Worm (Caenorhabditis elegans) whole organism, L1 larva: ENCODE measurements around the gene srt-73.

Experiments used
- C04F5.9 ChIP-seq: sonication (generic microtip); optimal IDR thresholded peaks from 2 replicates; lab custom pipeline; 2016; ENCODE audit warnings: missing genetic modification characterization, missing compliant biosample characterization
- Y116A8C.19 ChIP-seq: sonication (generic microtip); optimal IDR thresholded peaks from 2 replicates; lab custom pipeline; 2016; ENCODE audit warnings: missing compliant biosample characterization, missing genetic modification characterization, borderline replicate concordance
- aha-1 ChIP-seq: fragments of 150-350 bp; optimal IDR thresholded peaks from 2 replicates; lab custom pipeline; 2014; ENCODE audit warnings: missing biosample characterization, missing genetic modification characterization
- alr-1 ChIP-seq: fragments of 200-800 bp; sonication (Bioruptor generic); optimal IDR thresholded peaks from 2 replicates; lab custom pipeline; 2018; ENCODE audit warnings: borderline replicate concordance, mild to moderate bottlenecking, missing genetic modification characterization, missing compliant biosample characterization
- ceh-8 ChIP-seq: fragments of 200-800 bp; sonication (Bioruptor generic); optimal IDR thresholded peaks from 2 replicates; lab custom pipeline; 2018; ENCODE audit warnings: mild to moderate bottlenecking, missing genetic modification characterization, moderate library complexity, missing compliant biosample characterization
- ces-1 ChIP-seq: fragments of 150-350 bp; optimal IDR thresholded peaks from 2 replicates; lab custom pipeline; 2014; ENCODE audit warnings: missing biosample characterization, missing genetic modification reagents, missing genetic modification characterization
- dsc-1 ChIP-seq: sonication (generic microtip); optimal IDR thresholded peaks from 2 replicates; lab custom pipeline; 2016; ENCODE audit warnings: mild to moderate bottlenecking, missing genetic modification characterization, missing compliant biosample characterization
- efl-1 ChIP-seq, 4 experiments: fragments of 150-350 bp; optimal IDR thresholded peaks in 3 of 4; peaks in 1 of 4; 1 replicate in 1 of 4; 2 replicates in 3 of 4; lab custom pipeline; 2014; ENCODE audit warnings: missing biosample characterization in 2 of 4, missing genetic modification characterization in 2 of 4, missing genetic modification reagents in 2 of 4
- efl-3 ChIP-seq: fragments of 200-800 bp; sonication (Bioruptor generic); optimal IDR thresholded peaks from 2 replicates; lab custom pipeline; 2018; ENCODE audit warnings: mild to moderate bottlenecking, missing genetic modification characterization, missing compliant biosample characterization
- egl-27 ChIP-seq, 2 experiments: fragments of 150-350 bp in 1 of 2; sonication (generic microtip); optimal IDR thresholded peaks; 3 replicates each; lab custom pipeline; 2017 to 2018; ENCODE audit warnings: missing biosample characterization in 2 of 2, missing genetic modification characterization in 2 of 2, missing genetic modification reagents in 2 of 2
- elt-2 ChIP-seq: sonication (generic microtip); optimal IDR thresholded peaks from 2 replicates; lab custom pipeline; 2016; ENCODE audit warnings: missing genetic modification characterization, mild to moderate bottlenecking, inconsistent platforms, missing compliant biosample characterization, missing genetic modification reagents
- elt-3 ChIP-seq, 6 experiments: fragments of 150-350 bp in 1 of 6; sonication (generic microtip); optimal IDR thresholded peaks; 2 replicates each; lab custom pipeline; 2017 to 2018; ENCODE audit warnings: missing biosample characterization in 6 of 6, missing genetic modification characterization in 6 of 6, inconsistent platforms in 1 of 6
- ets-5 ChIP-seq: fragments of 200-800 bp; sonication (Bioruptor generic); IDR thresholded peaks from 2 replicates; pipeline ENCODE4 v1.3.6; 2022; ENCODE audit warnings: missing genetic modification characterization, missing compliant biosample characterization
- fkh-4 ChIP-seq: sonication (generic microtip); optimal IDR thresholded peaks from 2 replicates; lab custom pipeline; 2016; ENCODE audit warnings: missing compliant biosample characterization, missing genetic modification characterization, borderline replicate concordance
- hpl-2 ChIP-seq: fragments of 150-350 bp; optimal IDR thresholded peaks from 2 replicates; lab custom pipeline; 2014; ENCODE audit warnings: missing biosample characterization, missing genetic modification reagents, missing genetic modification characterization
- lin-14 ChIP-seq: fragments of 200-800 bp; sonication (Bioruptor generic); optimal IDR thresholded peaks from 2 replicates; lab custom pipeline; 2018; ENCODE audit warnings: mild to moderate bottlenecking, missing genetic modification characterization, moderate library complexity, missing compliant biosample characterization
- lsy-2 ChIP-seq, 2 experiments: fragments of 150-350 bp; optimal IDR thresholded peaks; 2 replicates each; lab custom pipeline; 2014; ENCODE audit warnings: missing biosample characterization in 2 of 2, missing genetic modification characterization in 2 of 2
- mef-2 ChIP-seq: fragments of 150-350 bp; optimal IDR thresholded peaks from 2 replicates; lab custom pipeline; 2014; ENCODE audit warnings: missing biosample characterization, missing genetic modification characterization
- nhr-11 ChIP-seq: fragments of 150-350 bp; optimal IDR thresholded peaks from 2 replicates; lab custom pipeline; 2014; ENCODE audit warnings: missing biosample characterization, missing genetic modification characterization
- nhr-47 ChIP-seq: sonication (generic microtip); optimal IDR thresholded peaks from 2 replicates; lab custom pipeline; 2016; ENCODE audit warnings: mild to moderate bottlenecking, missing genetic modification characterization, moderate library complexity, missing compliant biosample characterization
- nhr-84 ChIP-seq: sonication (generic microtip); optimal IDR thresholded peaks from 2 replicates; lab custom pipeline; 2017; ENCODE audit warnings: missing biosample characterization, missing genetic modification characterization
- rnt-1 ChIP-seq: sonication (generic microtip); optimal IDR thresholded peaks from 2 replicates; lab custom pipeline; 2016; ENCODE audit warnings: mild to moderate bottlenecking, missing genetic modification characterization, moderate library complexity, missing compliant biosample characterization
- skn-1 ChIP-seq: fragments of 150-350 bp; optimal IDR thresholded peaks from 2 replicates; lab custom pipeline; 2014; ENCODE audit warnings: missing biosample characterization, missing genetic modification characterization
- sox-4 ChIP-seq: sonication (generic microtip); optimal IDR thresholded peaks from 2 replicates; lab custom pipeline; 2016; ENCODE audit warnings: missing genetic modification characterization, missing compliant biosample characterization
- unc-130 ChIP-seq: fragments of 150-350 bp; optimal IDR thresholded peaks from 2 replicates; lab custom pipeline; 2017; ENCODE audit warnings: missing biosample characterization, missing genetic modification characterization, inconsistent platforms
- unc-62 ChIP-seq: fragments of 150-350 bp; optimal IDR thresholded peaks from 2 replicates; lab custom pipeline; 2014; ENCODE audit warnings: missing biosample characterization, missing genetic modification reagents, missing genetic modification characterization
- vab-15 ChIP-seq: sonication (generic microtip); optimal IDR thresholded peaks from 2 replicates; lab custom pipeline; 2017; ENCODE audit warnings: missing genotype, mild to moderate bottlenecking, missing genetic modification characterization, missing compliant biosample characterization
- zag-1 ChIP-seq: fragments of 150-350 bp; optimal IDR thresholded peaks from 2 replicates; lab custom pipeline; 2014; ENCODE audit warnings: missing biosample characterization, missing genetic modification characterization
- ztf-11 ChIP-seq, 2 experiments: sonication (generic microtip); optimal IDR thresholded peaks; 2 replicates each; lab custom pipeline; 2016 to 2017; ENCODE audit warnings: missing genetic modification characterization in 2 of 2, missing biosample characterization in 1 of 2, missing compliant biosample characterization in 1 of 2
- ztf-4 ChIP-seq: fragments of 150-350 bp; optimal IDR thresholded peaks from 2 replicates; lab custom pipeline; 2014; ENCODE audit warnings: missing biosample characterization, missing genetic modification characterization

The srt-73 gene

ce11 chrIV:7910197-7910735 is 31.1 kb downstream of the srt-73 start, which contains the start of the genes npp-27 and ntl-4 (continued):
- TF ChIP-seq C04F5.9 (tag; lab: Kevin White, UChicago) (no peak), ces-1 (GFP tag; lab: Kevin White, UChicago) (no peak)

ce11 chrIV:7914991-7915390 is 35.9 kb downstream of the srt-73 start, which contains the start of gene C49H3.4:
Gene C49H3.4, plus strand, starts transcription at chrIV:7915291.
- TF ChIP-seq ztf-11 (tag; optimal IDR thresholded peaks at IDR 0.05; lab: Kevin White, UChicago) (no peak), dsc-1 (tag; lab: Kevin White, UChicago) (no peak), efl-1 (optimal IDR thresholded peaks at IDR 0.05; lab: Kevin White, UChicago) (no peak), efl-1 (GFP tag; optimal IDR thresholded peaks at IDR 0.05 in 1 of 2; lab: Kevin White, UChicago) (peak in 1 of 2 experiments; percentile 71), vab-15 (tag; lab: Kevin White, UChicago) (no peak), elt-2 (no peak)
- TF ChIP-seq, all 84 proteins: peak for 1

ce11 chrIV:7916907-7917306 is 37.8 kb downstream of the srt-73 start:
- TF ChIP-seq elt-3 (tag; optimal IDR thresholded peaks at IDR 0.05; lab: Kevin White, UChicago) (no peak), nhr-11 (tag; lab: Kevin White, UChicago) (no peak), unc-130 (tag; lab: Kevin White, UChicago) (no peak), nhr-47 (tag; lab: Kevin White, UChicago) (no peak), mef-2 (tag; lab: Kevin White, UChicago) (no peak), egl-27 (tag; optimal IDR thresholded peaks at IDR 0.05; lab: Kevin White, UChicago) (no peak), skn-1 (no peak), elt-2 (no peak), C04F5.9 (tag; lab: Kevin White, UChicago) (no peak)

- TF ChIP-seq Y116A8C.19 (tag; lab: Kevin White, UChicago) (no peak), alr-1 (no peak), lsy-2 (tag; optimal IDR thresholded peaks at IDR 0.05; lab: Kevin White, UChicago) (no peak), ztf-11 (tag; optimal IDR thresholded peaks at IDR 0.05; lab: Kevin White, UChicago) (no peak), ztf-4 (tag; lab: Kevin White, UChicago) (no peak), skn-1 (no peak), aha-1 (tag; lab: Kevin White, UChicago) (no peak), ceh-8 (no peak), unc-62 (GFP tag; lab: Kevin White, UChicago) (no peak), ets-5 (GFP tag; lab: Robert Waterston, UW) (no peak), sox-4 (tag; lab: Kevin White, UChicago) (no peak), lin-14 (GFP tag; lab: Kevin White, UChicago) (no peak), elt-2 (no peak), efl-3 (GFP tag; lab: Kevin White, UChicago) (no peak)
These were observed 38.8 kb downstream of the srt-73 start for ce11 chrIV:7917881-7918280.

ce11 chrIV:7920126-7920525 is 41.0 kb downstream of the srt-73 start, which contains the start of gene C49H3.16:
Gene C49H3.16, plus strand, starts transcription at chrIV:7920426.
- TF ChIP-seq ets-5 (GFP tag; lab: Robert Waterston, UW) (no peak), zag-1 (tag; lab: Kevin White, UChicago) (no peak), nhr-84 (tag; lab: Kevin White, UChicago) (no peak), rnt-1 (no peak), lin-14 (GFP tag; lab: Kevin White, UChicago) (no peak), fkh-4 (tag; lab: Kevin White, UChicago) (no peak), hpl-2 (GFP tag; lab: Kevin White, UChicago) (no peak), C04F5.9 (tag; lab: Kevin White, UChicago) (no peak)
- TF ChIP-seq, all 84 proteins: peak for 0
